Fruit fly (Drosophila melanogaster): ENCODE data around the gene Dys.

DNA sequence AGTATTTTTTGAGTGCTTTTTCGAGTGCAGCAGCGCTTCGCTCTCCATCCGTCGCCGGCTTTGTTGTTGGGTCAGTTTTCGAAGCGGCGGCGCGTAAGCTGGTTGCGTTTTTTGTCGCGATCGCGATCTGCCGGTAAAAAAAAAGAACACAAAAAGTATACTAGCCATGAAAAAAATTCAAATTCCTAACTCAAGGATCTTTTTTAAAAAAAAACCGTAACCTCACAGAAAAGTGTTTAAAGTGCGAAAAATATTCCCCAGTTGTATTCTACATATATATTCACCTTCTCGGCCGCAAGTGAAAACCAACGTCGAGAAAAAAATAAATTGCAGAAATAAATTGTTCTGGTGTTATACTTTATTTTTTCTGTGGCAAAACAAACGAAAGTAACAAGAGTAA is 108.3 kb downstream of the Dys start:
- TF ChIP-seq Sin3A (optimal IDR thresholded peaks at IDR 0.05), result no peak
- no peak for TF ChIP-seq Myc (optimal IDR thresholded peaks at IDR 0.05)
- no peak for TF ChIP-seq h (optimal IDR thresholded peaks at IDR 0.05)
